Worm (Caenorhabditis elegans) whole organism, L2 larva: ENCODE measurements around the gene T23F2.4.

ENCODE experiments used
- R02D3.7 ChIP-seq: fragments of 150-350 bp; optimal IDR thresholded peaks from 2 replicates; lab custom pipeline; 2014; ENCODE audit warnings: missing biosample characterization, missing genetic modification characterization
- ama-1 ChIP-seq: fragments of 150-350 bp; optimal IDR thresholded peaks from 2 replicates; lab custom pipeline; 2018; ENCODE audit warnings: inconsistent platforms
- egl-27 ChIP-seq: sonication (generic microtip); optimal IDR thresholded peaks from 3 replicates; lab custom pipeline; 2017; ENCODE audit warnings: missing biosample characterization, missing genetic modification reagents, missing genetic modification characterization
- lsy-2 ChIP-seq, 2 experiments: fragments of 150-350 bp in 1 of 2; sonication (generic microtip) in 1 of 2; optimal IDR thresholded peaks; 2 replicates each; lab custom pipeline; 2014 to 2017; ENCODE audit warnings: missing biosample characterization in 2 of 2, missing genetic modification characterization in 2 of 2
- mab-5 ChIP-seq: fragments of 150-350 bp; optimal IDR thresholded peaks from 2 replicates; lab custom pipeline; 2014; ENCODE audit warnings: missing biosample characterization, missing genetic modification characterization
- nhr-77 ChIP-seq: fragments of 150-350 bp; optimal IDR thresholded peaks from 2 replicates; lab custom pipeline; 2014; ENCODE audit warnings: missing biosample characterization, missing genetic modification characterization
- sma-3 ChIP-seq: sonication (generic microtip); optimal IDR thresholded peaks from 2 replicates; lab custom pipeline; 2016; ENCODE audit warnings: missing genetic modification reagents, missing genetic modification characterization, missing compliant biosample characterization
- unc-62 ChIP-seq: fragments of 150-350 bp; optimal IDR thresholded peaks from 2 replicates; lab custom pipeline; 2014; ENCODE audit warnings: missing biosample characterization, missing genetic modification reagents, missing genetic modification characterization
- zag-1 ChIP-seq: fragments of 150-350 bp; optimal IDR thresholded peaks from 2 replicates; lab custom pipeline; 2014; ENCODE audit warnings: missing biosample characterization, missing genetic modification characterization
- ztf-11 ChIP-seq: sonication (generic microtip); optimal IDR thresholded peaks from 2 replicates; lab custom pipeline; 2017; ENCODE audit warnings: missing biosample characterization, missing genetic modification characterization

ce11 chrX:5516365-5516764 lies 1.5 kb upstream of the T23F2.4 start:
- TF ChIP-seq ama-1 (lab: Kevin White, UChicago): no peak
- TF ChIP-seq egl-27 (tag; lab: Kevin White, UChicago): no peak
- no peak for TF ChIP-seq mab-5 (tag; lab: Kevin White, UChicago)
- no peak for TF ChIP-seq ztf-11 (tag; lab: Kevin White, UChicago)
- TF ChIP-seq nhr-77: no peak
- no peak for TF ChIP-seq R02D3.7
- TF ChIP-seq unc-62: no peak
- TF ChIP-seq zag-1 (tag; lab: Kevin White, UChicago): no peak
- TF ChIP-seq sma-3 (GFP tag; lab: Kevin White, UChicago): no peak
- no peak for TF ChIP-seq lsy-2 (tag; optimal IDR thresholded peaks at IDR 0.05; lab: Kevin White, UChicago)
